Fruit fly (Drosophila melanogaster) whole organism, embryonic: ENCODE measurements around the gene rno.
A peak's percentile ranks its signal among the peaks of the same experiment; 100 is the strongest.

ENCODE experiments used
- BEAF-32 ChIP-seq: fragments of 200-800 bp; sonication (Bioruptor generic); optimal IDR thresholded peaks from 3 replicates; lab custom pipeline; 2017; ENCODE audit warnings: missing biosample characterization, missing genetic modification characterization, mild to moderate bottlenecking, moderate library complexity, missing genetic modification reagents
- Bgb ChIP-seq: fragments of 200-800 bp; sonication (Bioruptor generic); IDR thresholded peaks from 2 replicates; pipeline ENCODE4 v1.3.6; 2022; ENCODE audit warnings: missing biosample characterization, missing genetic modification characterization; ENCODE audit not compliant: partially characterized antibody
- CG10147 ChIP-seq: fragments of 200-800 bp; sonication (Bioruptor generic); optimal IDR thresholded peaks from 2 replicates; lab custom pipeline; 2019; ENCODE audit warnings: missing biosample characterization, mild to moderate bottlenecking, missing genetic modification characterization, moderate library complexity
- CG10267 ChIP-seq: fragments of 200-800 bp; sonication (Bioruptor generic); optimal IDR thresholded peaks from 2 replicates; lab custom pipeline; 2018; ENCODE audit warnings: missing biosample characterization, mild to moderate bottlenecking, missing genetic modification characterization, moderate library complexity
- CG10654 ChIP-seq: fragments of 200-800 bp; sonication (Bioruptor generic); optimal IDR thresholded peaks from 2 replicates; lab custom pipeline; 2016; ENCODE audit warnings: missing biosample characterization, missing genetic modification characterization
- CG11247 ChIP-seq: fragments of 200-800 bp; sonication (Bioruptor generic); IDR thresholded peaks from 2 replicates; pipeline ENCODE4 v1.3.6; 2022; ENCODE audit warnings: missing biosample characterization, missing genetic modification characterization
- CG12299 ChIP-seq: fragments of 200-800 bp; sonication (Bioruptor generic); optimal IDR thresholded peaks from 2 replicates; lab custom pipeline; 2018; ENCODE audit warnings: missing biosample characterization, mild to moderate bottlenecking, missing genetic modification characterization
- CG12659 ChIP-seq: fragments of 200-800 bp; sonication (Bioruptor generic); optimal IDR thresholded peaks from 3 replicates; lab custom pipeline; 2017; ENCODE audit warnings: mild to moderate bottlenecking, missing biosample characterization, missing genetic modification reagents, missing genetic modification characterization
- CG13287 ChIP-seq: fragments of 200-800 bp; sonication (Bioruptor generic); IDR thresholded peaks from 2 replicates; pipeline ENCODE4 v1.3.6; 2022; ENCODE audit warnings: missing biosample characterization, missing genetic modification characterization; ENCODE audit not compliant: partially characterized antibody
- CG13296 ChIP-seq: fragments of 200-800 bp; sonication (Bioruptor generic); optimal IDR thresholded peaks from 3 replicates; lab custom pipeline; 2018; ENCODE audit warnings: missing biosample characterization, mild to moderate bottlenecking, missing genetic modification characterization
- CG2116 ChIP-seq: fragments of 200-800 bp; sonication (Bioruptor generic); optimal IDR thresholded peaks from 3 replicates; lab custom pipeline; 2018; ENCODE audit warnings: missing biosample characterization, mild to moderate bottlenecking, missing genetic modification characterization
- CG30020 ChIP-seq: fragments of 200-800 bp; optimal IDR thresholded peaks from 2 replicates; lab custom pipeline; 2019; ENCODE audit warnings: missing biosample characterization, mild to moderate bottlenecking, missing genetic modification characterization, moderate library complexity
- CG30403 ChIP-seq: fragments of 200-800 bp; sonication (Bioruptor generic); optimal IDR thresholded peaks from 3 replicates; lab custom pipeline; 2016; ENCODE audit warnings: missing biosample characterization, missing genetic modification characterization
- CG31224 ChIP-seq: fragments of 200-800 bp; sonication (Bioruptor generic); IDR thresholded peaks from 2 replicates; pipeline ENCODE4 v1.3.6; 2022; ENCODE audit warnings: missing biosample characterization, missing genetic modification characterization
- CG32772 ChIP-seq: fragments of 200-800 bp; sonication (Bioruptor generic); IDR thresholded peaks from 2 replicates; pipeline ENCODE4 v1.3.6; 2022; ENCODE audit warnings: missing biosample characterization, missing genetic modification characterization
- CG34224 ChIP-seq: fragments of 200-800 bp; sonication (Bioruptor generic); IDR thresholded peaks from 3 replicates; pipeline ENCODE4 v1.3.6; 2022; ENCODE audit warnings: missing biosample characterization, missing genetic modification characterization; ENCODE audit not compliant: partially characterized antibody
- CG7928 ChIP-seq: fragments of 200-800 bp; sonication (Bioruptor generic); optimal IDR thresholded peaks from 2 replicates; lab custom pipeline; 2017; ENCODE audit warnings: missing biosample characterization, mild to moderate bottlenecking, missing genetic modification characterization
- CG8281 ChIP-seq: fragments of 200-800 bp; sonication (Bioruptor generic); optimal IDR thresholded peaks from 2 replicates; lab custom pipeline; 2018; ENCODE audit warnings: missing biosample characterization, mild to moderate bottlenecking, missing genetic modification characterization, moderate library complexity
- CG9797 ChIP-seq: fragments of 200-800 bp; sonication (Bioruptor generic); optimal IDR thresholded peaks from 3 replicates; lab custom pipeline; 2018; ENCODE audit warnings: missing biosample characterization, mild to moderate bottlenecking, missing genetic modification characterization
- D ChIP-seq, 2 experiments: fragments of 200-800 bp in 1 of 2; fragments of >200 bp in 1 of 2; sonication (Bioruptor generic) in 1 of 2; optimal IDR thresholded peaks; 2 replicates in 1 of 2; 3 replicates in 1 of 2; lab custom pipeline; 2017; ENCODE audit warnings: mild to moderate bottlenecking in 1 of 2, missing biosample characterization in 1 of 2, missing genetic modification characterization in 1 of 2, missing genetic modification reagents in 1 of 2
- Ets97D ChIP-seq: fragments of 200-800 bp; sonication (Bioruptor generic); optimal IDR thresholded peaks from 3 replicates; lab custom pipeline; 2016; ENCODE audit warnings: missing biosample characterization, missing genetic modification characterization
- HmgZ ChIP-seq: fragments of 200-800 bp; sonication (Bioruptor generic); optimal IDR thresholded peaks from 2 replicates; lab custom pipeline; 2018; ENCODE audit warnings: missing biosample characterization, mild to moderate bottlenecking, missing genetic modification characterization
- Hr39 ChIP-seq: fragments of >200 bp; optimal IDR thresholded peaks from 2 replicates; lab custom pipeline; 2017
- Mes4 ChIP-seq: fragments of 200-800 bp; sonication (Bioruptor generic); optimal IDR thresholded peaks from 2 replicates; lab custom pipeline; 2016; ENCODE audit warnings: missing biosample characterization, missing genetic modification characterization
- Mrtf ChIP-seq: fragments of 200-800 bp; sonication (Bioruptor generic); IDR thresholded peaks from 3 replicates; pipeline ENCODE4 v1.3.6; 2022; ENCODE audit warnings: missing biosample characterization, missing genetic modification characterization
- NFAT ChIP-seq: fragments of 200-800 bp; sonication (Bioruptor generic); IDR thresholded peaks from 2 replicates; pipeline ENCODE4 v1.3.6; 2022; ENCODE audit warnings: missing biosample characterization, missing genetic modification characterization
- Nf-YC ChIP-seq: fragments of 200-800 bp; optimal IDR thresholded peaks from 3 replicates; lab custom pipeline; 2019; ENCODE audit warnings: missing biosample characterization, mild to moderate bottlenecking, missing genetic modification characterization, moderate library complexity
- Ravus ChIP-seq: fragments of 200-800 bp; sonication (Bioruptor generic); IDR thresholded peaks from 2 replicates; pipeline ENCODE4 v1.3.6; 2022; ENCODE audit warnings: missing biosample characterization, missing genetic modification characterization
- Scr ChIP-seq: fragments of 200-800 bp; sonication (Bioruptor generic); IDR thresholded peaks from 2 replicates; pipeline ENCODE4 v1.3.6; 2022; ENCODE audit warnings: missing biosample characterization, missing genetic modification characterization; ENCODE audit not compliant: partially characterized antibody
- Sry-β ChIP-seq: fragments of 200-800 bp; sonication (Bioruptor generic); optimal IDR thresholded peaks from 2 replicates; lab custom pipeline; 2018; ENCODE audit warnings: missing biosample characterization, mild to moderate bottlenecking, missing genetic modification characterization, moderate library complexity
- abd-A ChIP-seq: fragments of 200-800 bp; sonication (Bioruptor generic); optimal IDR thresholded peaks from 3 replicates; lab custom pipeline; 2019; ENCODE audit warnings: missing biosample characterization, mild to moderate bottlenecking, missing genetic modification characterization, moderate library complexity
- chinmo ChIP-seq: fragments of 200-800 bp; sonication (Bioruptor generic); IDR thresholded peaks from 4 replicates; pipeline ENCODE4 v1.3.6; 2022; ENCODE audit warnings: missing biosample characterization, missing genetic modification characterization; ENCODE audit not compliant: partially characterized antibody
- crp ChIP-seq, 2 experiments: fragments of 200-800 bp; sonication (Bioruptor generic); optimal IDR thresholded peaks; 2 replicates in 1 of 2; 3 replicates in 1 of 2; lab custom pipeline; 2017; ENCODE audit warnings: missing biosample characterization in 2 of 2, missing genetic modification characterization in 2 of 2, mild to moderate bottlenecking in 1 of 2, moderate library complexity in 1 of 2
- danr ChIP-seq: fragments of 200-800 bp; sonication (Bioruptor generic); IDR thresholded peaks from 2 replicates; pipeline ENCODE4 v1.3.6; 2022; ENCODE audit warnings: missing biosample characterization, missing genetic modification characterization
- ems ChIP-seq: fragments of 200-800 bp; sonication (Bioruptor generic); optimal IDR thresholded peaks from 3 replicates; lab custom pipeline; 2016; ENCODE audit warnings: missing biosample characterization, missing genetic modification characterization
- ewg ChIP-seq: fragments of 200-800 bp; sonication (Bioruptor generic); optimal IDR thresholded peaks from 3 replicates; lab custom pipeline; 2017; ENCODE audit warnings: mild to moderate bottlenecking, missing biosample characterization, missing genetic modification reagents, missing genetic modification characterization
- grau ChIP-seq: fragments of 200-800 bp; optimal IDR thresholded peaks from 3 replicates; lab custom pipeline; 2019; ENCODE audit warnings: missing biosample characterization, mild to moderate bottlenecking, missing genetic modification characterization, moderate library complexity
- gsb-n ChIP-seq: fragments of 200-800 bp; sonication (Bioruptor generic); optimal IDR thresholded peaks from 3 replicates; lab custom pipeline; 2018; ENCODE audit warnings: missing biosample characterization, mild to moderate bottlenecking, missing genetic modification characterization
- jing ChIP-seq: fragments of 200-800 bp; sonication (Bioruptor generic); optimal IDR thresholded peaks from 2 replicates; lab custom pipeline; 2018; ENCODE audit warnings: missing biosample characterization, mild to moderate bottlenecking, missing genetic modification characterization
- kah ChIP-seq: fragments of 200-800 bp; sonication (Bioruptor generic); optimal IDR thresholded peaks from 2 replicates; lab custom pipeline; 2018; ENCODE audit warnings: missing biosample characterization, mild to moderate bottlenecking, missing genetic modification characterization
- lilli ChIP-seq: fragments of 200-800 bp; sonication (Bioruptor generic); optimal IDR thresholded peaks from 3 replicates; lab custom pipeline; 2016; ENCODE audit warnings: missing biosample characterization, missing genetic modification characterization
- nmo ChIP-seq: fragments of 200-800 bp; sonication (Bioruptor generic); optimal IDR thresholded peaks from 2 replicates; lab custom pipeline; 2018; ENCODE audit warnings: missing biosample characterization, mild to moderate bottlenecking, missing genetic modification characterization, moderate library complexity
- sens ChIP-seq: fragments of 200-800 bp; sonication (Bioruptor generic); peaks from one replicate; lab custom pipeline; 2016; ENCODE audit warnings: missing biosample characterization, missing genetic modification characterization
- shn ChIP-seq: fragments of 200-800 bp; sonication (Bioruptor generic); optimal IDR thresholded peaks from 3 replicates; lab custom pipeline; 2016; ENCODE audit warnings: missing biosample characterization, missing genetic modification characterization
- sima ChIP-seq: fragments of 200-800 bp; sonication (Bioruptor generic); optimal IDR thresholded peaks from 2 replicates; lab custom pipeline; 2016; ENCODE audit warnings: missing biosample characterization, missing genetic modification characterization
- sna ChIP-seq: fragments of 200-800 bp; sonication (Bioruptor generic); IDR thresholded peaks from 2 replicates; pipeline ENCODE4 v1.3.6; 2022; ENCODE audit warnings: missing biosample characterization, missing genetic modification characterization; ENCODE audit not compliant: partially characterized antibody
- stwl ChIP-seq: fragments of 200-800 bp; sonication (Bioruptor generic); optimal IDR thresholded peaks from 3 replicates; lab custom pipeline; 2018; ENCODE audit warnings: missing biosample characterization, mild to moderate bottlenecking, missing genetic modification characterization, moderate library complexity
- tin ChIP-seq: fragments of 200-800 bp; sonication (Bioruptor generic); optimal IDR thresholded peaks from 3 replicates; lab custom pipeline; 2016; ENCODE audit warnings: missing biosample characterization, missing genetic modification characterization
- tx ChIP-seq: fragments of 200-800 bp; sonication (Bioruptor generic); optimal IDR thresholded peaks from 2 replicates; lab custom pipeline; 2016; ENCODE audit warnings: missing biosample characterization, missing genetic modification characterization
- vnd ChIP-seq: fragments of 200-800 bp; sonication (Bioruptor generic); IDR thresholded peaks from 3 replicates; pipeline ENCODE4 v1.3.6; 2022; ENCODE audit warnings: missing biosample characterization, missing genetic modification characterization; ENCODE audit not compliant: partially characterized antibody

The rno gene

DNA sequence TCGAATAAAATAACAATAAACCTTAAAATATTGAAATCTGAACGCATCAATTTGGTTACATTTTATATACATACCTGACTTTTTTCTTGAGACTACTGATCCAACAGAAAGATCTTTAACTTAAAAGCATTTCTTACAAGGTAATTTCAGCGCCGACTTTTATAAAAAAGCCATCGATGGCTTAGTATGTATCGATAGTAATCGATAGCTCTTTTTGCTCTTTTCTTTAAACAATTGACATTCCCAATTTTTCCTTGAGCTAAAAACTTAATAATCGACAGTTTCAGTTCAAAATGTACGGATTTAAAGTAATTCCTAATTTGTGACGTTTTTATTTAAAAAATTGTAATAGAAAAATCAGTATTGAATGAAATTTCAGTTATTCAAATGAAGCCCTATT lies 25.1 kb downstream of the rno start (continued):
- TF ChIP-seq CG12299 (tag; lab: Kevin White, UChicago) (no peak), CG10147 (GFP tag; lab: Kevin White, UChicago) (peak; percentile 1), CG10267 (tag; lab: Kevin White, UChicago) (peak; percentile 2), abd-A (tag; lab: Kevin White, UChicago) (no peak), Nf-YC (peak; percentile 21), danr (GFP tag; lab: Robert Waterston, UW) (no peak), chinmo (no peak), CG7928 (GFP tag; lab: Kevin White, UChicago) (no peak), Scr (GFP tag; lab: Robert Waterston, UW) (peak; percentile 89), CG12659 (GFP tag; lab: Kevin White, UChicago) (peak; percentile 47), CG8281 (no peak), CG13296 (peak; percentile 17), sima (GFP tag; lab: Kevin White, UChicago) (no peak), CG31224 (no peak), NFAT (GFP tag; lab: Robert Waterston, UW) (no peak), Bgb (GFP tag; lab: Robert Waterston, UW) (peak; percentile 94), grau (tag; lab: Kevin White, UChicago) (peak; percentile 21), stwl (tag; lab: Kevin White, UChicago) (peak; percentile 71), tin (GFP tag; lab: Kevin White, UChicago) (no peak), crp (GFP tag; optimal IDR thresholded peaks at IDR 0.05; lab: Kevin White, UChicago) (no peak), vnd (GFP tag; lab: Robert Waterston, UW) (peak; percentile 81), BEAF-32 (peak; percentile 84), gsb-n (tag; lab: Kevin White, UChicago) (no peak), D (optimal IDR thresholded peaks at IDR 0.05; lab: Kevin White, UChicago) (no peak), D (GFP tag; optimal IDR thresholded peaks at IDR 0.05; lab: Kevin White, UChicago) (no peak), Sry-β (GFP tag; lab: Kevin White, UChicago) (no peak), sens (GFP tag; lab: Kevin White, UChicago) (peak; percentile 70), CG11247 (GFP tag; lab: Robert Waterston, UW) (no peak), shn (GFP tag; lab: Kevin White, UChicago) (no peak), Mrtf (GFP tag; lab: Robert Waterston, UW) (no peak), CG34224 (peak; percentile 92), CG30020 (tag; lab: Kevin White, UChicago) (peak; percentile 2), Ets97D (GFP tag; lab: Kevin White, UChicago) (peak; percentile 49), lilli (no peak), tx (GFP tag; lab: Kevin White, UChicago) (no peak), ems (GFP tag; lab: Kevin White, UChicago) (no peak), CG13287 (GFP tag; lab: Robert Waterston, UW) (peak; percentile 96), jing (no peak), CG32772 (GFP tag; lab: Robert Waterston, UW) (no peak), Hr39 (lab: Kevin White, UChicago) (no peak), Mes4 (GFP tag; lab: Kevin White, UChicago) (no peak), CG9797 (GFP tag; lab: Kevin White, UChicago) (no peak), kah (GFP tag; lab: Kevin White, UChicago) (no peak), nmo (GFP tag; lab: Kevin White, UChicago) (peak; percentile 19), Ravus (GFP tag; lab: Robert Waterston, UW) (no peak), CG2116 (GFP tag; lab: Kevin White, UChicago) (peak; percentile 86), ewg (GFP tag; lab: Kevin White, UChicago) (no peak), sna (GFP tag; lab: Robert Waterston, UW) (peak; percentile 91), HmgZ (tag; lab: Kevin White, UChicago) (peak; percentile 21), CG30403 (GFP tag; lab: Kevin White, UChicago) (no peak), CG10654 (GFP tag; lab: Kevin White, UChicago) (no peak)
